Worm (Caenorhabditis elegans) whole organism, young adult: ENCODE data around the gene spon-1.

ENCODE experiments used
- D2030.7 ChIP-seq: fragments of 200-800 bp; sonication (Bioruptor generic); IDR thresholded peaks from 2 replicates; pipeline ENCODE4 v1.3.6; 2022; ENCODE audit warnings: missing genetic modification reagents, missing genetic modification characterization, missing compliant biosample characterization
- F22D6.2 ChIP-seq: sonication (generic microtip); optimal IDR thresholded peaks from 2 replicates; lab custom pipeline; 2016; ENCODE audit warnings: mild to moderate bottlenecking, missing genetic modification characterization, missing compliant biosample characterization
- F37B4.10 ChIP-seq: fragments of 200-800 bp; sonication (Bioruptor generic); IDR thresholded peaks from 2 replicates; pipeline ENCODE4 v1.3.6; 2022; ENCODE audit warnings: missing genetic modification characterization, missing compliant biosample characterization
- F39B2.1 ChIP-seq: fragments of 200-800 bp; sonication (Bioruptor generic); IDR thresholded peaks from 2 replicates; pipeline ENCODE4 v1.3.6; 2022; ENCODE audit warnings: missing genetic modification reagents, missing genetic modification characterization, missing compliant biosample characterization
- F49E8.2 ChIP-seq: sonication (generic microtip); optimal IDR thresholded peaks from 3 replicates; lab custom pipeline; 2017; ENCODE audit warnings: missing genetic modification characterization, mild to moderate bottlenecking, missing compliant biosample characterization, antibody characterized with exemption, moderate library complexity; ENCODE audit not compliant: insufficient read depth
- F57A8.1 ChIP-seq: fragments of 200-800 bp; sonication (Bioruptor generic); optimal IDR thresholded peaks from 2 replicates; lab custom pipeline; 2018; ENCODE audit warnings: mild to moderate bottlenecking, missing genetic modification characterization, moderate library complexity, missing compliant biosample characterization
- K12H6.12 ChIP-seq: fragments of 200-800 bp; sonication (Bioruptor generic); optimal IDR thresholded peaks from 2 replicates; lab custom pipeline; 2018; ENCODE audit warnings: mild to moderate bottlenecking, missing genetic modification characterization, missing compliant biosample characterization
- Y53F4B.3 ChIP-seq: fragments of 200-800 bp; sonication (Bioruptor generic); IDR thresholded peaks from 2 replicates; pipeline ENCODE4 v1.3.6; 2022; ENCODE audit warnings: missing genetic modification reagents, missing genetic modification characterization, missing compliant biosample characterization
- Y95B8A.8 ChIP-seq: fragments of 200-800 bp; sonication (Bioruptor generic); IDR thresholded peaks from 2 replicates; pipeline ENCODE4 v1.3.6; 2022; ENCODE audit warnings: missing genetic modification reagents, missing genetic modification characterization, missing compliant biosample characterization
- ZK185.1 ChIP-seq: sonication (generic microtip); optimal IDR thresholded peaks from 2 replicates; lab custom pipeline; 2016; ENCODE audit warnings: mild to moderate bottlenecking, missing genetic modification characterization, missing compliant biosample characterization; ENCODE audit not compliant: poor library complexity, severe bottlenecking
- akir-1 ChIP-seq: fragments of 200-800 bp; sonication (Bioruptor generic); optimal IDR thresholded peaks from 2 replicates; lab custom pipeline; 2018; ENCODE audit warnings: mild to moderate bottlenecking, missing genetic modification characterization, moderate library complexity, missing compliant biosample characterization
- athp-1 ChIP-seq: sonication (generic microtip); optimal IDR thresholded peaks from 2 replicates; lab custom pipeline; 2017; ENCODE audit warnings: mild to moderate bottlenecking, missing genetic modification characterization, missing compliant biosample characterization
- attf-5 ChIP-seq: fragments of 200-800 bp; sonication (Bioruptor generic); optimal IDR thresholded peaks from 2 replicates; lab custom pipeline; 2018; ENCODE audit warnings: mild to moderate bottlenecking, missing genetic modification characterization, missing compliant biosample characterization
- bed-2 ChIP-seq: fragments of 200-800 bp; sonication (Bioruptor generic); IDR thresholded peaks from 2 replicates; pipeline ENCODE4 v1.3.6; 2022; ENCODE audit warnings: missing genetic modification reagents, missing genetic modification characterization, missing compliant biosample characterization
- ccch-3 ChIP-seq: fragments of 200-800 bp; sonication (Bioruptor generic); optimal IDR thresholded peaks from 2 replicates; lab custom pipeline; 2018; ENCODE audit warnings: mild to moderate bottlenecking, missing genetic modification characterization, missing compliant biosample characterization
- ceh-58 ChIP-seq: fragments of 200-800 bp; sonication (Bioruptor generic); IDR thresholded peaks from 2 replicates; pipeline ENCODE4 v1.3.6; 2022; ENCODE audit warnings: missing genetic modification characterization, missing compliant biosample characterization
- ceh-91 ChIP-seq: fragments of 200-800 bp; sonication (Bioruptor generic); IDR thresholded peaks from 2 replicates; pipeline ENCODE4 v1.3.6; 2022; ENCODE audit warnings: missing genetic modification reagents, missing genetic modification characterization, missing compliant biosample characterization
- dpl-1 ChIP-seq: fragments of 150-350 bp; optimal IDR thresholded peaks from 2 replicates; lab custom pipeline; 2014; ENCODE audit warnings: missing biosample characterization, missing genetic modification reagents, missing genetic modification characterization
- efl-1 ChIP-seq: fragments of 150-350 bp; optimal IDR thresholded peaks from 2 replicates; lab custom pipeline; 2014; ENCODE audit warnings: missing biosample characterization, missing genetic modification reagents, missing genetic modification characterization
- egl-18 ChIP-seq: fragments of 200-800 bp; sonication (Bioruptor generic); IDR thresholded peaks from 2 replicates; pipeline ENCODE4 v1.3.6; 2022; ENCODE audit warnings: missing genetic modification reagents, missing genetic modification characterization, missing compliant biosample characterization
- fkh-3 ChIP-seq: sonication (generic microtip); optimal IDR thresholded peaks from 2 replicates; lab custom pipeline; 2016; ENCODE audit warnings: mild to moderate bottlenecking, missing genetic modification characterization, missing compliant biosample characterization
- hmg-1.2 ChIP-seq: fragments of 200-800 bp; sonication (Bioruptor generic); IDR thresholded peaks from 2 replicates; pipeline ENCODE4 v1.3.6; 2022; ENCODE audit warnings: missing genetic modification reagents, missing genetic modification characterization, missing compliant biosample characterization
- hsf-1 ChIP-seq: fragments of 200-800 bp; sonication (Bioruptor generic); IDR thresholded peaks from 2 replicates; pipeline ENCODE4 v1.3.6; 2022; ENCODE audit warnings: missing genetic modification reagents, missing genetic modification characterization, missing compliant biosample characterization
- lag-1 ChIP-seq: fragments of 200-800 bp; sonication (Bioruptor generic); IDR thresholded peaks from 2 replicates; pipeline ENCODE4 v1.3.6; 2022; ENCODE audit warnings: missing genetic modification reagents, missing genetic modification characterization, missing compliant biosample characterization
- let-607 ChIP-seq, 2 experiments: fragments of 200-800 bp in 1 of 2; sonication (Bioruptor generic) in 1 of 2; sonication (generic microtip) in 1 of 2; optimal IDR thresholded peaks; 2 replicates each; lab custom pipeline; 2016 to 2018; ENCODE audit warnings: mild to moderate bottlenecking in 2 of 2, missing compliant biosample characterization in 2 of 2, missing genetic modification characterization in 2 of 2, moderate library complexity in 2 of 2, missing genotype in 1 of 2
- lin-26 ChIP-seq: fragments of 200-800 bp; sonication (Bioruptor generic); IDR thresholded peaks from 2 replicates; pipeline ENCODE4 v1.3.6; 2022; ENCODE audit warnings: missing genetic modification reagents, missing genetic modification characterization, missing compliant biosample characterization
- lsy-27 ChIP-seq: sonication (generic microtip); optimal IDR thresholded peaks from 2 replicates; lab custom pipeline; 2017; ENCODE audit warnings: missing genetic modification characterization, mild to moderate bottlenecking, missing compliant biosample characterization, antibody characterized with exemption, missing genotype, borderline replicate concordance; ENCODE audit not compliant: insufficient read depth
- madf-6 ChIP-seq: fragments of 200-800 bp; sonication (Bioruptor generic); IDR thresholded peaks from 2 replicates; pipeline ENCODE4 v1.3.6; 2022; ENCODE audit warnings: missing genetic modification reagents, missing genetic modification characterization, missing compliant biosample characterization
- madf-8 ChIP-seq: fragments of 200-800 bp; sonication (Bioruptor generic); conservative IDR thresholded peaks from 2 replicates; pipeline ENCODE4 v1.3.6; 2022; ENCODE audit warnings: missing genetic modification reagents, missing genetic modification characterization, missing compliant biosample characterization
- mes-4 ChIP-seq: sonication (generic microtip); optimal IDR thresholded peaks from 2 replicates; lab custom pipeline; 2016; ENCODE audit warnings: missing genotype, missing genetic modification characterization, missing compliant biosample characterization
- nfya-1 ChIP-seq: sonication (generic microtip); optimal IDR thresholded peaks from 2 replicates; lab custom pipeline; 2017; ENCODE audit warnings: antibody characterized with exemption, missing compliant biosample characterization, missing genetic modification characterization, borderline replicate concordance; ENCODE audit not compliant: insufficient read depth
- nfyb-1 ChIP-seq: fragments of 200-800 bp; sonication (Bioruptor generic); IDR thresholded peaks from 2 replicates; pipeline ENCODE4 v1.3.6; 2022; ENCODE audit warnings: missing genetic modification reagents, missing genetic modification characterization, missing compliant biosample characterization
- nhr-179 ChIP-seq: sonication (generic microtip); optimal IDR thresholded peaks from 2 replicates; lab custom pipeline; 2016; ENCODE audit warnings: mild to moderate bottlenecking, missing genetic modification characterization, missing compliant biosample characterization
- nhr-80 ChIP-seq: sonication (generic microtip); optimal IDR thresholded peaks from 2 replicates; lab custom pipeline; 2016; ENCODE audit warnings: missing genetic modification characterization, missing compliant biosample characterization
- rcor-1 ChIP-seq: fragments of 200-800 bp; sonication (Bioruptor generic); IDR thresholded peaks from 2 replicates; pipeline ENCODE4 v1.3.6; 2022; ENCODE audit warnings: missing genetic modification reagents, missing genetic modification characterization, missing compliant biosample characterization
- sptf-2 ChIP-seq: fragments of 200-800 bp; sonication (Bioruptor generic); optimal IDR thresholded peaks from 2 replicates; lab custom pipeline; 2018; ENCODE audit warnings: mild to moderate bottlenecking, missing genetic modification characterization, missing compliant biosample characterization
- tbp1 ChIP-seq: fragments of 200-800 bp; sonication (Bioruptor generic); optimal IDR thresholded peaks from 2 replicates; lab custom pipeline; 2018; ENCODE audit warnings: mild to moderate bottlenecking, missing genetic modification characterization, missing compliant biosample characterization
- tlf-1 ChIP-seq: fragments of 200-800 bp; sonication (Bioruptor generic); optimal IDR thresholded peaks from 2 replicates; lab custom pipeline; 2018; ENCODE audit warnings: mild to moderate bottlenecking, missing genetic modification characterization, missing compliant biosample characterization
- unc-130 ChIP-seq: sonication (generic microtip); optimal IDR thresholded peaks from 2 replicates; lab custom pipeline; 2016; ENCODE audit warnings: missing genetic modification reagents, missing genetic modification characterization, missing compliant biosample characterization
- ztf-25 ChIP-seq: fragments of 200-800 bp; sonication (Bioruptor generic); IDR thresholded peaks from 2 replicates; pipeline ENCODE4 v1.3.6; 2022; ENCODE audit warnings: missing genetic modification reagents, missing genetic modification characterization, missing compliant biosample characterization
- ztf-26 ChIP-seq: sonication (generic microtip); optimal IDR thresholded peaks from 2 replicates; lab custom pipeline; 2017; ENCODE audit warnings: missing genetic modification characterization, missing compliant biosample characterization
- ztf-3 ChIP-seq: fragments of 200-800 bp; sonication (Bioruptor generic); optimal IDR thresholded peaks from 2 replicates; lab custom pipeline; 2018; ENCODE audit warnings: mild to moderate bottlenecking, missing genetic modification characterization, missing compliant biosample characterization

spon-1 gene

DNA sequence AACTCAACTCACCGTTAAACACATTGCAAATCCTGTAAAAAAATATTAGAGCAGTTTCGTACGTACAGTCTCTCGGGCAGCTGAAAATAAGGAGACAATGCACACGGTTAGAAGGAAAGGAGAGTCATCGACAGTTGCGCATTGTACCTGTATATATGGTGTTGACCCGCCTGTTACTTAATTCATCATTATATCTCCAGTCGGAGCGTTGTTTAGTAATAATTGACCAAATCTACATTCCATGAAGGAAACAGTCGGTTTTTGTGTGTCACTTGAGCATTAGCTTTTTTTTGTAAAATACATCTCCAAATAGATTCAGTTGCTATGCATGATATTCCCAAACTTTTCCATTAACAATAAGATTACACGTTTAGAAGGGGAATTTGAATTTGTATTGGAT, 45.2 kb downstream of the spon-1 start, which contains the start of gene C27H5.12:
Gene C27H5.12, minus strand, starts transcription at position 101 of the 400 bp plus-strand sequence.
- TF ChIP-seq Y95B8A.8 (no peak), akir-1 (GFP tag; lab: Kevin White, UChicago) (no peak), ztf-25 (GFP tag; lab: Robert Waterston, UW) (no peak), lin-26 (GFP tag; lab: Robert Waterston, UW) (no peak), bed-2 (GFP tag; lab: Robert Waterston, UW) (no peak), ceh-58 (GFP tag; lab: Robert Waterston, UW) (no peak), ZK185.1 (tag; lab: Kevin White, UChicago) (no peak), attf-5 (no peak), hmg-1.2 (no peak), Y53F4B.3 (GFP tag; lab: Robert Waterston, UW) (no peak), F39B2.1 (GFP tag; lab: Robert Waterston, UW) (no peak), ztf-3 (no peak), efl-1 (no peak)

DNA sequence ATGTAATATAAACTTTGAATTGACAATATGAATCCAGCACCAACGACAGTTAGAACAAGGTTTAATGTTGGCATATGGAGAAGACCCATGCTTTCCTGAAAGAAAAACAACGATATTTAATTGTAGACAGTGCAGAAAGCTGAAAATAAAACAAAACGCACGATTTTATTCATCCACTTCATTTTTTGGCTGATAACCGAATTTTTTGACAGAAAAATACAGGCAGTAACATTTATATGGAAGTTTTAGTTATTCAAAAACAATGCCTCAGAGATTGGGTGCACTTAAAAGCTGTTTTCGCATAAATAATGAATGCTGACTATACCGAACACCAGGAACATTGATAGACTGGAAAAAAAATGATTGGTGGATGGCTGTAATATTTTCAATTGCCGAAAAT, 49.4 kb downstream of the spon-1 start, which contains the start of gene mfsd-13.2:
Gene mfsd-13.2, minus strand, starts transcription at position 101 of the 400 bp plus-strand sequence.
- no peak for TF ChIP-seq akir-1 (GFP tag; lab: Kevin White, UChicago)
- no peak for TF ChIP-seq F57A8.1 (GFP tag; lab: Kevin White, UChicago)
- TF ChIP-seq nhr-179 (tag; lab: Kevin White, UChicago): no peak
- no peak for TF ChIP-seq rcor-1 (GFP tag; lab: Robert Waterston, UW)
- TF ChIP-seq egl-18 (GFP tag; lab: Robert Waterston, UW): no peak
- TF ChIP-seq F22D6.2 (tag; lab: Kevin White, UChicago): no peak
- TF ChIP-seq bed-2 (GFP tag; lab: Robert Waterston, UW): no peak
- TF ChIP-seq tlf-1 (GFP tag; lab: Kevin White, UChicago): no peak
- TF ChIP-seq nfyb-1: no peak
- TF ChIP-seq dpl-1 (GFP tag; lab: Kevin White, UChicago): no peak
- no peak for TF ChIP-seq nfya-1 (tag; lab: Kevin White, UChicago)
- no peak for TF ChIP-seq attf-5
- TF ChIP-seq tbp1 (GFP tag; lab: Kevin White, UChicago): no peak
- TF ChIP-seq hmg-1.2: no peak
- no peak for TF ChIP-seq lsy-27 (tag; lab: Kevin White, UChicago)
- TF ChIP-seq madf-6 (GFP tag; lab: Robert Waterston, UW): no peak
- TF ChIP-seq unc-130 (GFP tag; lab: Kevin White, UChicago): no peak
- no peak for TF ChIP-seq athp-1 (tag; lab: Kevin White, UChicago)
- TF ChIP-seq lag-1: no peak

DNA sequence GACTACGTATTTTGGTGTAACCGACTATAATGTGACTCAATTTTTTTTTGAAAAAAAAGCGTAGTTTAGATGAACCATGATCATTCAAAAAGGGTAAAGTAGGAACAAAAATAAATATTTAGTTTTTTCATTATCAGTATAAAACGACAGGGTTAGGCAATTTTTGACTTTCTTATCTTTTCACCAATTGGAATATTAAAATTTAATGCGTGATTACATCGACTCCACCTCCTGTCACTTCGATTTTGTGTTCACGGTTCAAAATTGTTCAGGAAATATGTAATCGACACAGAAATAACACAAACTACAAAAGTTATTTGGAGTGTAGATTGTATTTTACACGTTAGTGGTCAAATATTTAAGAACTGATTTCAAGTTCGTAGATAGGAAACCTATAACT, 50.4 kb downstream of the spon-1 start:
- peak in 1 of 2 experiments; percentile 3 for TF ChIP-seq let-607 (tag; optimal IDR thresholded peaks at IDR 0.05; lab: Kevin White, UChicago)
- no peak for TF ChIP-seq hsf-1 (GFP tag; lab: Robert Waterston, UW)
- peak; percentile 76 for TF ChIP-seq nhr-80 (tag; lab: Kevin White, UChicago)
- TF ChIP-seq egl-18 (GFP tag; lab: Robert Waterston, UW): no peak

DNA sequence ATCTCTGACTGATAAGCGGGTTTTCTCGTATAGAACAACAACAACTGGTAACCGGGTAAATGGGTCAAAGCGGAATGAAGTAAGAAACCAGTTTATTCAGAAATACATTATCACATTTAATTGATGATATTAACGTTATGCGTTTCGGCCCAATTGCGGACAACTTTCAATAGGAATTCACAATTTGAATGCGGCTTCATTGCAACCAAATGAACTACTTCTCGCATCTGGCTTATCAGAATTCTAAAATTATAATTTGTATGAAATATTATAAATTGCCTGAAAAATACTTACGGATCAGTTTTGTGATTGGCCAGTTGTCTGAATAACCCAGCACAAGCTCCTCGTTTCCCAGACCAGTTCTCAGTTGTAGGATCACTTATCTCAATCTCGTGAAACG, 52.4 kb downstream of the spon-1 start, which contains the start of gene col-36:
Gene col-36, minus strand, starts transcription at position 101 of the 400 bp plus-strand sequence.
- TF ChIP-seq fkh-3 (tag; lab: Kevin White, UChicago) (no peak), madf-8 (GFP tag; lab: Robert Waterston, UW) (no peak), nhr-80 (tag; lab: Kevin White, UChicago) (no peak), athp-1 (tag; lab: Kevin White, UChicago) (no peak), F49E8.2 (no peak), K12H6.12 (tag; lab: Kevin White, UChicago) (no peak), lin-26 (GFP tag; lab: Robert Waterston, UW) (no peak), ccch-3 (GFP tag; lab: Kevin White, UChicago) (no peak), ceh-91 (GFP tag; lab: Robert Waterston, UW) (no peak), ztf-26 (tag; lab: Kevin White, UChicago) (no peak), D2030.7 (GFP tag; lab: Robert Waterston, UW) (no peak), bed-2 (GFP tag; lab: Robert Waterston, UW) (no peak), mes-4 (tag; lab: Kevin White, UChicago) (no peak), F37B4.10 (GFP tag; lab: Robert Waterston, UW) (no peak), sptf-2 (GFP tag; lab: Kevin White, UChicago) (no peak)
